Worm (Caenorhabditis elegans) whole organism, L3 larva: ENCODE results near the gene ins-15.

Experiments used
- R02D3.7 ChIP-seq: fragments of 150-350 bp; optimal IDR thresholded peaks from 2 replicates; lab custom pipeline; 2014; ENCODE audit warnings: missing biosample characterization, missing genetic modification characterization
- ZK546.5 ChIP-seq: sonication (generic microtip); optimal IDR thresholded peaks from 2 replicates; lab custom pipeline; 2017; ENCODE audit warnings: missing biosample characterization, missing genetic modification characterization
- ama-1 ChIP-seq: fragments of 150-350 bp; optimal IDR thresholded peaks from 2 replicates; lab custom pipeline; 2018
- ceh-28 ChIP-seq: fragments of 150-350 bp; optimal IDR thresholded peaks from 2 replicates; lab custom pipeline; 2014; ENCODE audit warnings: missing biosample characterization, missing genetic modification reagents, missing genetic modification characterization
- ceh-82 ChIP-seq: fragments of 150-350 bp; optimal IDR thresholded peaks from 2 replicates; lab custom pipeline; 2014; ENCODE audit warnings: missing biosample characterization, missing genetic modification characterization
- ceh-9 ChIP-seq: sonication (generic microtip); optimal IDR thresholded peaks from 2 replicates; lab custom pipeline; 2018; ENCODE audit warnings: missing biosample characterization, missing genetic modification characterization
- daf-12 ChIP-seq: fragments of 150-350 bp; optimal IDR thresholded peaks from 2 replicates; lab custom pipeline; 2014; ENCODE audit warnings: missing biosample characterization, missing genetic modification reagents, missing genetic modification characterization
- egl-27 ChIP-seq: sonication (generic microtip); optimal IDR thresholded peaks from 4 replicates; lab custom pipeline; 2017; ENCODE audit warnings: missing biosample characterization, missing genetic modification reagents, missing genetic modification characterization
- egl-5 ChIP-seq: fragments of 150-350 bp; optimal IDR thresholded peaks from 2 replicates; lab custom pipeline; 2017; ENCODE audit warnings: missing biosample characterization, missing genetic modification reagents, missing genetic modification characterization, inconsistent platforms
- elt-1 ChIP-seq: fragments of 150-350 bp; optimal IDR thresholded peaks from 2 replicates; lab custom pipeline; 2014; ENCODE audit warnings: missing biosample characterization, missing genetic modification characterization
- elt-2 ChIP-seq: sonication (generic microtip); optimal IDR thresholded peaks from 2 replicates; lab custom pipeline; 2016; ENCODE audit warnings: missing genetic modification reagents, mild to moderate bottlenecking, missing genetic modification characterization, missing compliant biosample characterization
- elt-3 ChIP-seq, 3 experiments: fragments of 150-350 bp in 1 of 3; sonication (generic microtip) in 2 of 3; optimal IDR thresholded peaks; 2 replicates in 2 of 3; 4 replicates in 1 of 3; lab custom pipeline; 2014 to 2017; ENCODE audit warnings: missing biosample characterization in 3 of 3, missing genetic modification characterization in 3 of 3
- eor-1 ChIP-seq, 2 experiments: fragments of 150-350 bp; optimal IDR thresholded peaks; 2 replicates each; lab custom pipeline; 2014 to 2018; ENCODE audit warnings: missing biosample characterization in 2 of 2, missing genetic modification characterization in 2 of 2
- fos-1 ChIP-seq: fragments of 150-350 bp; optimal IDR thresholded peaks from 2 replicates; lab custom pipeline; 2014; ENCODE audit warnings: missing biosample characterization, missing genetic modification characterization
- jun-1 ChIP-seq: fragments of 150-350 bp; optimal IDR thresholded peaks from 2 replicates; lab custom pipeline; 2014; ENCODE audit warnings: missing biosample characterization, missing genetic modification reagents, missing genetic modification characterization
- lin-39 ChIP-seq: fragments of 150-350 bp; optimal IDR thresholded peaks from 2 replicates; lab custom pipeline; 2018; ENCODE audit warnings: missing biosample characterization, missing genetic modification reagents, missing genetic modification characterization
- lsy-12 ChIP-seq: sonication (generic microtip); optimal IDR thresholded peaks from 2 replicates; lab custom pipeline; 2016; ENCODE audit warnings: mild to moderate bottlenecking, missing genetic modification characterization, missing compliant biosample characterization
- mdl-1 ChIP-seq: fragments of 150-350 bp; optimal IDR thresholded peaks from 2 replicates; lab custom pipeline; 2014; ENCODE audit warnings: missing biosample characterization, missing genetic modification characterization
- nfya-1 ChIP-seq: sonication (generic microtip); optimal IDR thresholded peaks from 2 replicates; lab custom pipeline; 2017; ENCODE audit warnings: missing genetic modification characterization, mild to moderate bottlenecking, missing compliant biosample characterization, antibody characterized with exemption, moderate library complexity; ENCODE audit not compliant: insufficient read depth
- nhr-237 ChIP-seq: fragments of 150-350 bp; optimal IDR thresholded peaks from 2 replicates; lab custom pipeline; 2014; ENCODE audit warnings: missing biosample characterization, missing genetic modification characterization
- nhr-25 ChIP-seq: sonication (generic microtip); optimal IDR thresholded peaks from 2 replicates; lab custom pipeline; 2017; ENCODE audit warnings: missing biosample characterization, missing genetic modification characterization
- nhr-28 ChIP-seq: fragments of 150-350 bp; optimal IDR thresholded peaks from 2 replicates; lab custom pipeline; 2014; ENCODE audit warnings: missing biosample characterization, missing genetic modification characterization
- nhr-67 ChIP-seq: fragments of 150-350 bp; optimal IDR thresholded peaks from 2 replicates; lab custom pipeline; 2014; ENCODE audit warnings: missing biosample characterization, missing genetic modification characterization
- nhr-76 ChIP-seq: fragments of 150-350 bp; sonication (generic microtip); optimal IDR thresholded peaks from 5 replicates; lab custom pipeline; 2014; ENCODE audit warnings: missing biosample characterization, missing genetic modification characterization
- nhr-77 ChIP-seq: fragments of 150-350 bp; optimal IDR thresholded peaks from 2 replicates; lab custom pipeline; 2014; ENCODE audit warnings: missing biosample characterization, missing genetic modification characterization
- pha-4 ChIP-seq: fragments of 150-350 bp; optimal IDR thresholded peaks from 2 replicates; lab custom pipeline; 2014; ENCODE audit warnings: missing biosample characterization, missing genetic modification reagents, missing genetic modification characterization
- sea-2 ChIP-seq: fragments of 150-350 bp; sonication (generic microtip); optimal IDR thresholded peaks from 4 replicates; lab custom pipeline; 2014; ENCODE audit warnings: missing biosample characterization, missing genetic modification reagents, missing genetic modification characterization
- snpc-4 ChIP-seq: fragments of 150-350 bp; optimal IDR thresholded peaks from 2 replicates; lab custom pipeline; 2014; ENCODE audit warnings: missing biosample characterization, missing genetic modification characterization
- unc-39 ChIP-seq: sonication (generic microtip); optimal IDR thresholded peaks from 4 replicates; lab custom pipeline; 2017; ENCODE audit warnings: missing biosample characterization, missing genetic modification characterization
- zag-1 ChIP-seq: fragments of 150-350 bp; optimal IDR thresholded peaks from 2 replicates; lab custom pipeline; 2014; ENCODE audit warnings: missing biosample characterization, missing genetic modification characterization
- ztf-4 ChIP-seq: fragments of 150-350 bp; optimal IDR thresholded peaks from 2 replicates; lab custom pipeline; 2014; ENCODE audit warnings: missing biosample characterization, missing genetic modification characterization

The ins-15 gene

DNA sequence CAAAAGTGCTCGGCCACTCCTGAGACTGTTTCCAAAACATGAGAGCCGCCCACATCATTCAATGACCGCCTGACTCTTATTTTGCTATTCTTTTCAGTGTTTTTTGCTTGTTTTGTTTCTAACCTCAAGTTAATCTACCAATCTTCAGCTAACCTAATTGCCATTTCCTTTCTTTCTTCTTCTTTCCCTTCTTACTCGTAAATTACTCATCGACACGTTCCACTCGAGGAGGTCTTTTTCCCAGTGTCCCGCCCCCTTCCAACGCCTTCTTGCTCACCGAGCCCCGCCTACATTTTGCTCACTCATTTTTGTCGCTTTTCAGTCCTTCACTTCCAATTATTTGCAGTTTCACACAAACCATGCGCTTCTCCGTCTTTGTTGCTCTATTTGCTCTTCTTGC, 20.2 kb upstream of the ins-15 start, which contains the start of gene nlp-50:
Gene nlp-50, plus strand, starts transcription at position 301 of the 400 bp plus-strand sequence.
- TF ChIP-seq unc-39 (tag; lab: Kevin White, UChicago), result no peak
- no peak for TF ChIP-seq elt-1 (tag; lab: Kevin White, UChicago)
- TF ChIP-seq lsy-12 (tag; lab: Kevin White, UChicago), result no peak
- no peak for TF ChIP-seq R02D3.7 (tag; lab: Kevin White, UChicago)
- no peak for TF ChIP-seq nhr-67 (tag; lab: Kevin White, UChicago)
- TF ChIP-seq pha-4 (tag; lab: Kevin White, UChicago), result no peak
- no peak for TF ChIP-seq nhr-25 (tag; lab: Kevin White, UChicago)

DNA sequence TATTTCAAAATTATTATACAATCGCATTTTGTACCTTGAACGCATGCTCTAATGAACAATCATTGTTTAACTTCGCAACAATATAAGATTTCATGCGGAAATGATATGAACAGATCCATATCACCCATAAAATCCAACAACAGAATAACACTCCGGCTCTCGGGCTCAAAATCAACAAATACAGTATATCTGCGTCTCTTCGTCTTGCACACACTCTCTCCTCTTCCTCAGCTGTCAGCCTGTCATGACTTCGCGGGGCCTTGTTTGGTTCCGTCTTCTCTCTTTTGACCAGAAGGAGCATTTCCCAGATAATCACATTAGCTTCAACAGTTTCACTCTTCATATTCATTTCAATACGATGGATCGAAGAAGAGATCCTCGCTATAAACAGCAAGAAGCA, 11.7 kb upstream of the ins-15 start, which contains the start of gene F41G3.3:
Gene F41G3.3, plus strand, starts transcription at position 301 of the 400 bp plus-strand sequence.
- TF ChIP-seq egl-5 (tag; lab: Kevin White, UChicago) (no peak), ztf-4 (tag; lab: Kevin White, UChicago) (no peak), nfya-1 (tag; lab: Kevin White, UChicago) (no peak), ceh-28 (tag; lab: Kevin White, UChicago) (no peak), ceh-9 (no peak), nhr-237 (no peak), nhr-28 (no peak), ceh-82 (tag; lab: Kevin White, UChicago) (no peak)

DNA sequence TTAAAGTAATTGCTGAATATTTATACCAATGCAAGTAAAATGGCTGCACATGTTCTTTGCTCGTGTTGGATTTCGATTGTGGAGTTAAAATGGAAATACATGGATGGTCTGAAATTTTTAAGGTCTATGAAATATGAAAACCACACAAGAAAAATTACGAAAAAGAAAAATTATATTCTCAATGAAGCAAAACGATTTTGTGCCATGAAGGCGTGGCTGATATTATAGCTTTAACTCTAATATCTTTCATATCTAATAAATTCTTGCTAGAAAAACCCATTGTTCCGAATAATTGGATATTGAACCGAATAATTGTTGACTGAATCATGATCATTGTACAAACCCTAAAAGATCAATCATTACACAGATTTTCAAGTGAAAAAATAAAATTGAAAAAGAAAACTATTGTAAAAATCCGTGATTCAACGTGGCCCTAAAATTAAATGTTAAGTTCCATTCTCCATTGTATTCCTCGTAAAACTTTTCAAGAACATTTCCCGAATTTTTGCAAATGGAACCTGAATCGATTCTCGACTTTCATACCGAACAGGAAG, 10.2 kb upstream of the ins-15 start, which contains the start of the genes srx-95 and fis-1:
Gene srx-95, minus strand, starts transcription at position 101 of the 554 bp plus-strand sequence.
Gene fis-1, plus strand, starts transcription at position 504 of the 554 bp plus-strand sequence.
- TF ChIP-seq nhr-67 (tag; lab: Kevin White, UChicago) (no peak), snpc-4 (tag; lab: Kevin White, UChicago) (no peak), ZK546.5 (tag; lab: Kevin White, UChicago) (no peak), elt-3 (tag; optimal IDR thresholded peaks at IDR 0.05; lab: Kevin White, UChicago) (no peak)

DNA sequence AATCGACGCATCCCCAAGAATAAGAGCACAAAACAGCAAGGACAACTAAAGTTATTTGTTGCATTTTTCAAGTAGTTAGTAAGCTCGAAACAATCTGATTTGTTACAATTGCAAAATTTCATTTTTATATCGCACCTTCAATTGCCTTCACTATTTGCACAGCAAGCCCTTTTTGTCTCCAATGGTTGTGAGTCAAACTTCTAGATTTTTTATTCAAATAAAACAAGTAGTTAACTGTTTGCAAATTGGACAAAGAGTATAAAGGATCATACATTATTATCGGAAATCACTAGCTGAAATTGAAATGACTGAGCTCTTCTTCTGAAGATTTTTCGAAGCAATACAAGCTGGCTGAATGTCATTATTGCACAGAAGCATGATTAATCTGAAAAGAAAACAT, 8.3 kb upstream of the ins-15 start, which contains the start of gene F41G3.21:
Gene F41G3.21, minus strand, starts transcription at position 101 of the 400 bp plus-strand sequence.
- TF ChIP-seq unc-39 (tag; lab: Kevin White, UChicago) (no peak), lin-39 (tag; lab: Kevin White, UChicago) (no peak), nhr-77 (tag; lab: Kevin White, UChicago) (no peak), mdl-1 (no peak), ceh-82 (tag; lab: Kevin White, UChicago) (no peak), nhr-28 (no peak), nhr-76 (tag; lab: Kevin White, UChicago) (no peak), nhr-67 (tag; lab: Kevin White, UChicago) (no peak), nhr-25 (tag; lab: Kevin White, UChicago) (no peak), eor-1 (tag; optimal IDR thresholded peaks at IDR 0.05; lab: Kevin White, UChicago) (no peak), sea-2 (GFP tag; lab: Kevin White, UChicago) (no peak), zag-1 (no peak), nhr-237 (no peak), egl-5 (tag; lab: Kevin White, UChicago) (no peak)

DNA sequence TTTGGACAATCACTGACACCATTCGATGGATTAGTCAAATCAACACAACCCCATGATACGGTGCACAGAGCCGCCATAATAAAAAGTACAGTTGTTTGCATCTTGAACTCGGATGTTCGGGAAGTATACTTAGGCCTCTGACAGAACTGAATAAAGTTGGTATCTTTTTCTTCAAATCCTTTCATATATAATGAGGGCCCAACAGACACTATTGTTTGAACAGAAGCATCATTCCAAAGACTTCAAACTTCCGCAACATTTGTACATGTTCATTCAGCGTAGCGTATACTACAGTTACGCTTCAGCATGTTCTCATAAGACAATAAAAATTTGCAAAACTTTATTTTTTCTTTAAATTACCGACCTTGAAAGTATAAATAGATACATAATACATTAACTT, 7.5 kb upstream of the ins-15 start, which contains the start of gene F41G3.19:
Gene F41G3.19, minus strand, starts transcription at position 101 of the 400 bp plus-strand sequence.
- no peak for TF ChIP-seq lsy-12 (tag; lab: Kevin White, UChicago)
- no peak for TF ChIP-seq nhr-77 (tag; lab: Kevin White, UChicago)
- TF ChIP-seq elt-3 (tag; optimal IDR thresholded peaks at IDR 0.05; lab: Kevin White, UChicago), result no peak
- TF ChIP-seq zag-1, result no peak
- TF ChIP-seq egl-27 (tag; lab: Kevin White, UChicago), result no peak
- no peak for TF ChIP-seq ama-1 (lab: Kevin White, UChicago)
- TF ChIP-seq daf-12, result no peak
- TF ChIP-seq nfya-1 (tag; lab: Kevin White, UChicago), result no peak
- no peak for TF ChIP-seq nhr-28
- TF ChIP-seq elt-2 (tag; lab: Kevin White, UChicago), result no peak
- TF ChIP-seq fos-1, result no peak
- no peak for TF ChIP-seq jun-1 (tag; lab: Kevin White, UChicago)
- no peak for TF ChIP-seq nhr-67 (tag; lab: Kevin White, UChicago)
- TF ChIP-seq elt-1 (tag; lab: Kevin White, UChicago), result no peak
- no peak for TF ChIP-seq ceh-82 (tag; lab: Kevin White, UChicago)
- TF ChIP-seq ceh-28 (tag; lab: Kevin White, UChicago), result no peak
